Fruit fly (Drosophila melanogaster): ENCODE measurements around the gene Myo95E.
A peak's percentile ranks its signal among the peaks of the same experiment; 100 is the strongest.

DNA sequence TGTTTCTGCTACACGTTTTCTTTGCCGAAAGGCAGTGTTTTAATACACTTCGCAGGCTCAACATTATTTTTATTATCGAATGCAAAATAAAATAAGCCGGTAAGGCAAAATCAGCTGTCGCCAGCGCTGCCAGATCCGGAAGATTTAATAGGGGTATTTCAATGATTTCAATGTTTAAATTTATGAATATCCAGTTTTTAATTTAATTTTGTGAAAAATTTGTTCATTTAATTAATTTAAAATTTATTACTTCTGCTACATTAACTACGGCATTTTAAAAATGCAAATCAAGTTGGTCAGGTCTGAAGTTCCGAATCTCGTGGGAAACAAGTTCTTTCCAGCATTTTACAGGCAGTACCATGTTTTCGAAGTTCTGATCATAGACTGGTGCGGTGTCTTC, 12.5 kb downstream of the Myo95E start, which contains the start of gene Slimp:
- TF ChIP-seq Ets98B (GFP tag; IDR thresholded peaks at IDR 0.05) = no peak
- TF ChIP-seq CG4496 (GFP tag; IDR thresholded peaks at IDR 0.05) = no peak
- TF ChIP-seq CG13204 (GFP tag; optimal IDR thresholded peaks at IDR 0.05) = no peak
- TF ChIP-seq EcR (GFP tag; optimal IDR thresholded peaks at IDR 0.05) = no peak
- no peak for TF ChIP-seq CG14655 (GFP tag; optimal IDR thresholded peaks at IDR 0.05)
- TF ChIP-seq CG15710 (tag; optimal IDR thresholded peaks at IDR 0.05) = no peak
- TF ChIP-seq Pif1B (GFP tag; optimal IDR thresholded peaks at IDR 0.05) = peak; percentile 2
- TF ChIP-seq fd96Ca (GFP tag; IDR thresholded peaks at IDR 0.05) = no peak

All from whole organism, pupa.